Fruit fly (Drosophila melanogaster): Measurements from ENCODE around the gene CG10431.

The CG10431 gene

DNA sequence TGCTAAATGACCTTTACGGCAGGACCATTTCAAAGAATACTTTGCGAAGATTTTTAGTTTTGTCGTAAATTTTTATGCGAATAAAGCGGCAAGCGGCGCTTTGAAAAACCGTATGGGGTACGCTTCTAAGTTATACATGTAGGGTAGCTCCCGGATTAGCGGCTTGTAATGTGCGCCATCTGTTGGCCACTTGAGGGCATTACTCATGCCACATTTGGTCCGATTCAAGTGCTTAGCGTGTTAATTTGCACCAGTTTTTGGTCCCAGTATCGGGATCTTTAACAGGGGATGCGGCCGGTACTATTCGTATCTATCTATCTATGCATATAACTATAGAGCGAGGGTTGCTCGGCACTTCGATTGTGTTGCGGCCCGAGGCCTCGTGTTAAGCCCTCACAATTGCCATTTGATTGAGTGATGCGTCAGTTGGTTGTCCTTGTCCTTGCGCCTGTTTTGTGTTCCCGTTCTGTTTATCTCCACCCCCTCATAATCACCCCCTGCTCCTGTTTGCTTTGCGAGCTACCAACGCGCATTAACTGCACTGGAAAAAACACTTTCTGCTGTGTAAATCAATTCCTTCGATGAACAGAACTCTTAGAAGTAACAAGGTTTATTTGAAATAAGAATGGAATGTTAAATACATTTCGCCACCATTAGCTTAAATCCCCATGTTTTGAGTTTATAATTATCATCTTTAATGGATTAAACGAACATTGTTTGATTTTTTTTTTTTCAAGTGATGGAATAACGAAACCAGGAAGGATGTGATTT is 44.0 kb upstream of the CG10431 start:
- TF ChIP-seq CG9948 (tag; optimal IDR thresholded peaks at IDR 0.05) (no peak), CG4496 (GFP tag; IDR thresholded peaks at IDR 0.05) (no peak), rn (GFP tag; IDR thresholded peaks at IDR 0.05) (no peak), Pif1A (GFP tag; optimal IDR thresholded peaks at IDR 0.05) (no peak), gl (tag; optimal IDR thresholded peaks at IDR 0.05) (no peak), CG15710 (tag; optimal IDR thresholded peaks at IDR 0.05) (no peak), CG10348 (GFP tag; IDR thresholded peaks at IDR 0.05) (no peak), CG12605 (GFP tag; IDR thresholded peaks at IDR 0.05) (no peak), fd96Ca (GFP tag; IDR thresholded peaks at IDR 0.05) (no peak), D1 (tag; optimal IDR thresholded peaks at IDR 0.05) (no peak), CG13204 (GFP tag; optimal IDR thresholded peaks at IDR 0.05) (no peak), CG17806 (tag; optimal IDR thresholded peaks at IDR 0.05) (no peak), CG8159 (tag; optimal IDR thresholded peaks at IDR 0.05) (no peak)

- TF ChIP-seq CG8301 (tag; optimal IDR thresholded peaks at IDR 0.05): no peak
- no peak for TF ChIP-seq Snoo (tag; optimal IDR thresholded peaks at IDR 0.05)
- no peak for TF ChIP-seq D1 (tag; optimal IDR thresholded peaks at IDR 0.05)
- TF ChIP-seq fd96Ca (GFP tag; IDR thresholded peaks at IDR 0.05): no peak
- TF ChIP-seq CG15710 (tag; optimal IDR thresholded peaks at IDR 0.05): no peak
- no peak for TF ChIP-seq CG10348 (GFP tag; IDR thresholded peaks at IDR 0.05)
- no peak for TF ChIP-seq CG34367 (tag; optimal IDR thresholded peaks at IDR 0.05)
Observed at dm6 chr2L:18933867-18934266, 40.6 kb upstream of the CG10431 start.

DNA sequence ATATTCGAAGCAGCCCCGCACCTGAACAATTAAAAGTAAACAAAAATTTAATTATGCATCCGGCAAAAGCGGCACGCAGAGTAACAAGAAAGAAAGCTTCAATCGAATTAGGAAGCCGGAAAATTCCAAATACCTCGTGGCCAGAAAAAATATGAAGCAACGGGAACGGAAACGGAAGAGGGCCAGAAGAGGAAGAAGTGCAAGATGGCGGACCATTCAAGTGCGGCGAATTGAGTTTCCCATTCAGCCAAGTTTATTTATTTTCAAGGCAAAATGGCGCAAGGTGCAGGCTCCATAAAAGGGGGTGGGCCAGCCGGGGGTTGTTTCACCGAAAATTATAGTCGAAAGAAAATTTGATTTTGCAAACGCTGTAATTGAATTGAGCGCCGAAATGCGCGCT is 39.9 kb upstream of the CG10431 start:
- no peak for TF ChIP-seq fd96Ca (GFP tag; IDR thresholded peaks at IDR 0.05)
- no peak for TF ChIP-seq CG8159 (tag; optimal IDR thresholded peaks at IDR 0.05)

- TF ChIP-seq CG4496 (GFP tag; IDR thresholded peaks at IDR 0.05) (no peak; the same call in 2 of the 3 replicates), CG32121 (GFP tag; IDR thresholded peaks at IDR 0.05) (peak; percentile 58; the same call in 1 of the 2 replicates), fd96Ca (GFP tag; IDR thresholded peaks at IDR 0.05) (peak; percentile 79), D1 (tag; optimal IDR thresholded peaks at IDR 0.05) (peak; percentile 50)
Observed at dm6 chr2L:18936056-18936455, 38.5 kb upstream of the CG10431 start.

- TF ChIP-seq CG13204 (GFP tag; optimal IDR thresholded peaks at IDR 0.05) (peak; percentile 56), EcR (GFP tag; optimal IDR thresholded peaks at IDR 0.05) (peak; percentile 2), fd96Ca (GFP tag; IDR thresholded peaks at IDR 0.05) (no peak), CG32121 (GFP tag; IDR thresholded peaks at IDR 0.05) (no peak), CG17806 (tag; optimal IDR thresholded peaks at IDR 0.05) (no peak), CG12605 (GFP tag; IDR thresholded peaks at IDR 0.05) (no peak), gl (tag; optimal IDR thresholded peaks at IDR 0.05) (peak; percentile 29), Snoo (tag; optimal IDR thresholded peaks at IDR 0.05) (no peak)
Observed at dm6 chr2L:18943309-18943708, 31.2 kb upstream of the CG10431 start.

dm6 chr2L:18943797-18944174 is 30.7 kb upstream of the CG10431 start, which contains the start of gene ssp3:
Gene ssp3 (minus strand): TSS chr2L:18943960.
- no peak for TF ChIP-seq CG10348 (GFP tag; IDR thresholded peaks at IDR 0.05)
- TF ChIP-seq CG15710 (tag; optimal IDR thresholded peaks at IDR 0.05): no peak
- no peak for TF ChIP-seq EcR (GFP tag; optimal IDR thresholded peaks at IDR 0.05)
- no peak for TF ChIP-seq Pif1B (GFP tag; optimal IDR thresholded peaks at IDR 0.05)
- no peak for TF ChIP-seq Ets98B (GFP tag; IDR thresholded peaks at IDR 0.05)
- no peak for TF ChIP-seq Snoo (tag; optimal IDR thresholded peaks at IDR 0.05)
- TF ChIP-seq D1 (tag; optimal IDR thresholded peaks at IDR 0.05): no peak
- TF ChIP-seq gl (tag; optimal IDR thresholded peaks at IDR 0.05): no peak
- no peak for TF ChIP-seq CG9948 (tag; optimal IDR thresholded peaks at IDR 0.05)
- no peak for TF ChIP-seq fd96Ca (GFP tag; IDR thresholded peaks at IDR 0.05)
- TF ChIP-seq CG4496 (GFP tag; IDR thresholded peaks at IDR 0.05): no peak
- TF ChIP-seq Pif1A (GFP tag; optimal IDR thresholded peaks at IDR 0.05): no peak
- no peak for TF ChIP-seq rn (GFP tag; IDR thresholded peaks at IDR 0.05)
- TF ChIP-seq CG8159 (tag; optimal IDR thresholded peaks at IDR 0.05): no peak
- TF ChIP-seq CG32121 (GFP tag; IDR thresholded peaks at IDR 0.05): no peak
- no peak for TF ChIP-seq CG14655 (GFP tag; optimal IDR thresholded peaks at IDR 0.05)

- TF ChIP-seq CG13204 (GFP tag; optimal IDR thresholded peaks at IDR 0.05): peak; percentile 55
- TF ChIP-seq CG17806 (tag; optimal IDR thresholded peaks at IDR 0.05): no peak
- peak; percentile 95 for TF ChIP-seq EcR (GFP tag; optimal IDR thresholded peaks at IDR 0.05)
Observed at dm6 chr2L:18944175-18945012, 30.1 kb upstream of the CG10431 start.
